Fruit fly (Drosophila melanogaster) whole organism, embryonic: ENCODE results near the gene CG8507.

Experiments used
- Bgb ChIP-seq: fragments of 200-800 bp; sonication (Bioruptor generic); IDR thresholded peaks from 2 replicates; pipeline ENCODE4 v1.3.6; 2022; ENCODE audit warnings: missing biosample characterization, missing genetic modification characterization; ENCODE audit not compliant: partially characterized antibody
- Blimp-1 ChIP-seq: fragments of 200-800 bp; sonication (Bioruptor generic); optimal IDR thresholded peaks from 3 replicates; lab custom pipeline; 2018; ENCODE audit warnings: missing biosample characterization, missing genetic modification characterization, mild to moderate bottlenecking, moderate library complexity, missing genetic modification reagents
- CG1024 ChIP-seq: fragments of 200-800 bp; sonication (Bioruptor generic); IDR thresholded peaks from 2 replicates; pipeline ENCODE4 v1.3.6; 2022; ENCODE audit warnings: missing biosample characterization, missing genetic modification characterization
- CG10979 ChIP-seq: fragments of 200-800 bp; sonication (Bioruptor generic); optimal IDR thresholded peaks from 2 replicates; lab custom pipeline; 2018; ENCODE audit warnings: missing biosample characterization, mild to moderate bottlenecking, missing genetic modification characterization, moderate library complexity
- CG11398 ChIP-seq: fragments of 200-800 bp; sonication (Bioruptor generic); optimal IDR thresholded peaks from 2 replicates; lab custom pipeline; 2016; ENCODE audit warnings: missing biosample characterization, missing genetic modification characterization
- CG11456 ChIP-seq: fragments of 200-800 bp; sonication (Bioruptor generic); IDR thresholded peaks from 3 replicates; pipeline ENCODE4 v1.3.6; 2022; ENCODE audit warnings: missing biosample characterization, missing genetic modification characterization
- CG12071 ChIP-seq: fragments of 200-800 bp; sonication (Bioruptor generic); optimal IDR thresholded peaks from 3 replicates; lab custom pipeline; 2018; ENCODE audit warnings: missing biosample characterization, mild to moderate bottlenecking, missing genetic modification characterization
- CG12942 ChIP-seq: fragments of 200-800 bp; sonication (Bioruptor generic); optimal IDR thresholded peaks from 3 replicates; lab custom pipeline; 2016; ENCODE audit warnings: missing biosample characterization, missing genetic modification characterization
- CG14965 ChIP-seq: fragments of 200-800 bp; sonication (Bioruptor generic); optimal IDR thresholded peaks from 2 replicates; lab custom pipeline; 2016; ENCODE audit warnings: missing biosample characterization, missing genetic modification characterization, borderline replicate concordance
- CG15011 ChIP-seq: fragments of 200-800 bp; sonication (Bioruptor generic); optimal IDR thresholded peaks from 3 replicates; lab custom pipeline; 2018; ENCODE audit warnings: missing biosample characterization, mild to moderate bottlenecking, missing genetic modification characterization
- CG15269 ChIP-seq: fragments of 200-800 bp; sonication (Bioruptor generic); optimal IDR thresholded peaks from 2 replicates; lab custom pipeline; 2018; ENCODE audit warnings: missing biosample characterization, mild to moderate bottlenecking, missing genetic modification characterization, moderate library complexity
- CG15514 ChIP-seq: fragments of 200-800 bp; sonication (Bioruptor generic); optimal IDR thresholded peaks from 3 replicates; lab custom pipeline; 2017; ENCODE audit warnings: missing biosample characterization, missing genetic modification characterization, mild to moderate bottlenecking, moderate library complexity, missing genetic modification reagents
- CG16779 ChIP-seq: fragments of 200-800 bp; sonication (Bioruptor generic); IDR thresholded peaks from 2 replicates; pipeline ENCODE4 v1.3.6; 2022; ENCODE audit warnings: missing biosample characterization, missing genetic modification characterization
- CG16813 ChIP-seq: fragments of 200-800 bp; sonication (Bioruptor generic); IDR thresholded peaks from 3 replicates; pipeline ENCODE4 v1.3.6; 2022; ENCODE audit warnings: missing biosample characterization, missing genetic modification characterization; ENCODE audit not compliant: partially characterized antibody
- CG17385 ChIP-seq: fragments of 200-800 bp; sonication (Bioruptor generic); optimal IDR thresholded peaks from 3 replicates; lab custom pipeline; 2018; ENCODE audit warnings: missing biosample characterization, mild to moderate bottlenecking, missing genetic modification characterization
- CG17612 ChIP-seq: fragments of 200-800 bp; sonication (Bioruptor generic); IDR thresholded peaks from 2 replicates; pipeline ENCODE4 v1.3.6; 2022; ENCODE audit warnings: missing biosample characterization, missing genetic modification characterization
- CG18619 ChIP-seq: fragments of 200-800 bp; sonication (Bioruptor generic); optimal IDR thresholded peaks from 3 replicates; lab custom pipeline; 2017; ENCODE audit warnings: missing biosample characterization, mild to moderate bottlenecking, missing genetic modification characterization
- CG2129 ChIP-seq: fragments of 200-800 bp; sonication (Bioruptor generic); IDR thresholded peaks from 2 replicates; pipeline ENCODE4 v1.3.6; 2022; ENCODE audit warnings: missing biosample characterization, missing genetic modification characterization; ENCODE audit not compliant: partially characterized antibody
- CG30431 ChIP-seq: fragments of 200-800 bp; sonication (Bioruptor generic); optimal IDR thresholded peaks from 2 replicates; lab custom pipeline; 2017; ENCODE audit warnings: missing biosample characterization, missing genetic modification characterization
- CG3995 ChIP-seq: fragments of 200-800 bp; sonication (Bioruptor generic); optimal IDR thresholded peaks from 3 replicates; lab custom pipeline; 2016; ENCODE audit warnings: missing biosample characterization, missing genetic modification characterization
- CG43689 ChIP-seq: fragments of 200-800 bp; sonication (Bioruptor generic); IDR thresholded peaks from 2 replicates; pipeline ENCODE4 v1.3.6; 2022; ENCODE audit warnings: missing biosample characterization, missing genetic modification characterization
- CG5245 ChIP-seq: fragments of 200-800 bp; sonication (Bioruptor generic); optimal IDR thresholded peaks from 3 replicates; lab custom pipeline; 2016; ENCODE audit warnings: missing biosample characterization, missing genetic modification characterization
- CG6175 ChIP-seq: fragments of 200-800 bp; sonication (Bioruptor generic); IDR thresholded peaks from 3 replicates; pipeline ENCODE4 v1.3.6; 2022; ENCODE audit warnings: missing biosample characterization, missing genetic modification characterization
- CG6272 ChIP-seq: fragments of 200-800 bp; sonication (Bioruptor generic); IDR thresholded peaks from 2 replicates; pipeline ENCODE4 v1.3.6; 2022; ENCODE audit warnings: missing biosample characterization, missing genetic modification characterization
- CG6689 ChIP-seq: fragments of 200-800 bp; sonication (Bioruptor generic); IDR thresholded peaks from 2 replicates; pipeline ENCODE4 v1.3.6; 2022; ENCODE audit warnings: missing biosample characterization, missing genetic modification characterization
- CG6791 ChIP-seq: fragments of 200-800 bp; sonication (Bioruptor generic); IDR thresholded peaks from 3 replicates; pipeline ENCODE4 v1.3.6; 2022; ENCODE audit warnings: missing biosample characterization, missing genetic modification characterization; ENCODE audit not compliant: partially characterized antibody
- CG9727 ChIP-seq: fragments of 200-800 bp; sonication (Bioruptor generic); optimal IDR thresholded peaks from 3 replicates; lab custom pipeline; 2017; ENCODE audit warnings: missing biosample characterization, mild to moderate bottlenecking, missing genetic modification characterization
- Eip74EF ChIP-seq, 2 experiments: fragments of 200-800 bp in 1 of 2; fragments of >200 bp in 1 of 2; sonication (Bioruptor generic) in 1 of 2; optimal IDR thresholded peaks; 2 replicates each; lab custom pipeline; 2017 to 2019; ENCODE audit warnings: missing biosample characterization in 2 of 2, missing genetic modification characterization in 2 of 2, mild to moderate bottlenecking in 1 of 2, moderate library complexity in 1 of 2
- Fer2 ChIP-seq: fragments of 200-800 bp; sonication (Bioruptor generic); optimal IDR thresholded peaks from 2 replicates; lab custom pipeline; 2018; ENCODE audit warnings: missing biosample characterization, mild to moderate bottlenecking, missing genetic modification characterization, moderate library complexity
- Hr51 ChIP-seq, 2 experiments: fragments of 200-800 bp; sonication (Bioruptor generic); optimal IDR thresholded peaks; 2 replicates in 1 of 2; 3 replicates in 1 of 2; lab custom pipeline; 2016 to 2018; ENCODE audit warnings: missing biosample characterization in 2 of 2, missing genetic modification characterization in 2 of 2, mild to moderate bottlenecking in 1 of 2, moderate library complexity in 1 of 2
- Hr78 ChIP-seq, 2 experiments: fragments of 200-800 bp in 1 of 2; fragments of >200 bp in 1 of 2; sonication (Bioruptor generic) in 1 of 2; optimal IDR thresholded peaks; 2 replicates each; lab custom pipeline; 2017 to 2019; ENCODE audit warnings: missing biosample characterization in 2 of 2, missing genetic modification characterization in 2 of 2, mild to moderate bottlenecking in 1 of 2, moderate library complexity in 1 of 2
- Hsf ChIP-seq: fragments of 200-800 bp; sonication (Bioruptor generic); optimal IDR thresholded peaks from 3 replicates; lab custom pipeline; 2016; ENCODE audit warnings: missing biosample characterization, missing genetic modification characterization
- Taf1 ChIP-seq: fragments of 200-800 bp; sonication (Bioruptor generic); IDR thresholded peaks from 2 replicates; pipeline ENCODE4 v1.3.6; 2022; ENCODE audit warnings: missing biosample characterization, missing genetic modification characterization
- ab ChIP-seq: fragments of 200-800 bp; sonication (Bioruptor generic); optimal IDR thresholded peaks from 2 replicates; lab custom pipeline; 2016; ENCODE audit warnings: missing biosample characterization, missing genetic modification characterization
- dimm ChIP-seq: fragments of 200-800 bp; sonication (Bioruptor generic); IDR thresholded peaks from 2 replicates; pipeline ENCODE4 v1.3.6; 2022; ENCODE audit warnings: missing biosample characterization, missing genetic modification characterization
- gsb ChIP-seq: fragments of 200-800 bp; sonication (Bioruptor generic); IDR thresholded peaks from 2 replicates; pipeline ENCODE4 v1.3.6; 2022; ENCODE audit warnings: missing biosample characterization, missing genetic modification characterization
- gt ChIP-seq: fragments of 200-800 bp; sonication (Bioruptor generic); IDR thresholded peaks from 2 replicates; pipeline ENCODE4 v1.3.6; 2022; ENCODE audit warnings: missing biosample characterization, missing genetic modification characterization
- ham ChIP-seq: fragments of 200-800 bp; sonication (Bioruptor generic); IDR thresholded peaks from 2 replicates; pipeline ENCODE4 v1.3.6; 2022; ENCODE audit warnings: missing biosample characterization, missing genetic modification characterization
- hth ChIP-seq: fragments of >200 bp; optimal IDR thresholded peaks from 2 replicates; lab custom pipeline; 2017; ENCODE audit warnings: inconsistent platforms
- lmd ChIP-seq: fragments of 200-800 bp; sonication (Bioruptor generic); IDR thresholded peaks from 2 replicates; pipeline ENCODE4 v1.3.6; 2022; ENCODE audit warnings: missing biosample characterization, missing genetic modification characterization
- p53 ChIP-seq: fragments of 200-800 bp; sonication (Bioruptor generic); optimal IDR thresholded peaks from 2 replicates; lab custom pipeline; 2016; ENCODE audit warnings: missing biosample characterization, missing genetic modification characterization
- pzg ChIP-seq: fragments of 200-800 bp; sonication (Bioruptor generic); optimal IDR thresholded peaks from 3 replicates; lab custom pipeline; 2018; ENCODE audit warnings: missing biosample characterization, mild to moderate bottlenecking, missing genetic modification characterization, moderate library complexity
- run ChIP-seq: fragments of 200-800 bp; sonication (Bioruptor generic); optimal IDR thresholded peaks from 3 replicates; lab custom pipeline; 2018; ENCODE audit warnings: missing biosample characterization, mild to moderate bottlenecking, missing genetic modification characterization
- sens-2 ChIP-seq: fragments of 200-800 bp; sonication (Bioruptor generic); IDR thresholded peaks from 2 replicates; pipeline ENCODE4 v1.3.6; 2022; ENCODE audit warnings: missing biosample characterization, missing genetic modification characterization
- sima ChIP-seq: fragments of 200-800 bp; sonication (Bioruptor generic); optimal IDR thresholded peaks from 2 replicates; lab custom pipeline; 2016; ENCODE audit warnings: missing biosample characterization, missing genetic modification characterization
- slbo ChIP-seq: fragments of 200-800 bp; sonication (Bioruptor generic); IDR thresholded peaks from 2 replicates; pipeline ENCODE4 v1.3.6; 2022; ENCODE audit warnings: missing biosample characterization, missing genetic modification characterization
- tap ChIP-seq: fragments of 200-800 bp; optimal IDR thresholded peaks from 3 replicates; lab custom pipeline; 2019; ENCODE audit warnings: missing biosample characterization, mild to moderate bottlenecking, missing genetic modification characterization, moderate library complexity
- tin ChIP-seq: fragments of 200-800 bp; sonication (Bioruptor generic); optimal IDR thresholded peaks from 3 replicates; lab custom pipeline; 2016; ENCODE audit warnings: missing biosample characterization, missing genetic modification characterization
- tup ChIP-seq: fragments of 200-800 bp; sonication (Bioruptor generic); optimal IDR thresholded peaks from 2 replicates; lab custom pipeline; 2016; ENCODE audit warnings: missing biosample characterization, mild to moderate bottlenecking, missing genetic modification characterization, moderate library complexity

CG8507 gene

DNA sequence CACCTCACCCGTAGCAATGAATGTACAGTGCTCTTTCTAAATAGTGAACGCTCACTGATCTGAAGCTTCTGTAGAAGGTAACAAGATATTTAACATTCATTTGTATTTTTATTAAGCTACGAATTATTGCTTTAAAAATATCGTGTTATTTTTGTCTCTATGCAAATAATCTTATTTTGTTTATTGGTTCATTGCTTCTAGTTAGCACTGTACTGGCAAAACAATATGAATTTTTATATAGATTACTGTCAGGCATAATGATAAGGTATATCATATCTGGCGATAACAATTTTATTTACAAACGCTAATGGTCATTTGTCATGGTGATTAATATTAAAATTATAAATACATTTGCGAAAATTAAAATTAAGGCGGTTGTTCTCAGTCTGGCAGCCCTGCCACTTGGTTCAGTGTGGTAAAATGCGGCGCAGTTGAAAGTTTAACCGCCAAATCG is 19.7 kb upstream of the CG8507 start, which contains the start of gene CG9471 (continued):
- peak; percentile 90 for TF ChIP-seq CG16779 (GFP tag; lab: Robert Waterston, UW)
- TF ChIP-seq p53 (GFP tag; lab: Kevin White, UChicago) = peak; percentile 3
- peak; percentile 35 for TF ChIP-seq CG11398 (GFP tag; lab: Kevin White, UChicago)
- peak; percentile 77 for TF ChIP-seq CG5245
- TF ChIP-seq ab (GFP tag; lab: Kevin White, UChicago) = peak; percentile 43
- peak; percentile 86 for TF ChIP-seq CG43689
- peak; percentile 95 for TF ChIP-seq CG15269 (tag; lab: Kevin White, UChicago)
- TF ChIP-seq CG12071 = peak; percentile 88
- TF ChIP-seq Eip74EF (GFP tag; optimal IDR thresholded peaks at IDR 0.05; lab: Kevin White, UChicago) = peak in 1 of 2 experiments; percentile 90
- peak; percentile 75 to 92 for TF ChIP-seq Hr51 (GFP tag; optimal IDR thresholded peaks at IDR 0.05; lab: Kevin White, UChicago)
- TF ChIP-seq sens-2 (GFP tag; lab: Robert Waterston, UW) = peak; percentile 85
- TF ChIP-seq CG3995 = peak; percentile 69
- TF ChIP-seq Fer2 = peak; percentile 85
- TF ChIP-seq pzg (GFP tag; lab: Kevin White, UChicago) = peak; percentile 54
- peak; percentile 87 for TF ChIP-seq CG15514 (GFP tag; lab: Kevin White, UChicago)
- no peak for TF ChIP-seq hth (lab: Kevin White, UChicago)
- TF ChIP-seq CG16813 (GFP tag; lab: Robert Waterston, UW) = 0 out of 3 replicates have a peak, but pooled peaks have one; percentile 24
- peak; percentile 56; the same call in 1 of the 2 replicates for TF ChIP-seq CG1024
- TF ChIP-seq ham (GFP tag; lab: Robert Waterston, UW) = peak; percentile 71; the same call in 1 of the 2 replicates
- TF ChIP-seq CG18619 (GFP tag; lab: Kevin White, UChicago) = peak; percentile 84
- peak; percentile 92 for TF ChIP-seq tap (tag; lab: Kevin White, UChicago)
- peak; percentile 87 for TF ChIP-seq CG6272 (GFP tag; lab: Robert Waterston, UW)
- peak; percentile 88 for TF ChIP-seq CG11456 (GFP tag; lab: Robert Waterston, UW)
- peak; percentile 68; the same call in 1 of the 2 replicates for TF ChIP-seq dimm (GFP tag; lab: Robert Waterston, UW)
- TF ChIP-seq CG17612 (GFP tag; lab: Robert Waterston, UW) = peak; percentile 78
- no peak for TF ChIP-seq CG2129
- TF ChIP-seq Taf1 (GFP tag; lab: Robert Waterston, UW) = peak; percentile 88
- peak; percentile 89 for TF ChIP-seq Blimp-1
- TF ChIP-seq tin (GFP tag; lab: Kevin White, UChicago) = peak; percentile 88
- peak; percentile 92 for TF ChIP-seq lmd
- peak; percentile 72 for TF ChIP-seq CG30431 (GFP tag; lab: Kevin White, UChicago)
- peak; percentile 92 for TF ChIP-seq CG9727 (GFP tag; lab: Kevin White, UChicago)
- peak; percentile 94 for TF ChIP-seq Hsf (GFP tag; lab: Kevin White, UChicago)
- peak; percentile 80 for TF ChIP-seq gsb (GFP tag; lab: Robert Waterston, UW)
- TF ChIP-seq CG10979 = peak; percentile 86
- TF ChIP-seq CG6689 (GFP tag; lab: Robert Waterston, UW) = peak; percentile 94
- TF ChIP-seq CG6175 (GFP tag; lab: Robert Waterston, UW) = peak; percentile 67; the same call in 1 of the 3 replicates
- TF ChIP-seq gt (GFP tag; lab: Robert Waterston, UW) = peak; percentile 47
- TF ChIP-seq Hr78 (GFP tag; optimal IDR thresholded peaks at IDR 0.05; lab: Kevin White, UChicago) = peak in 1 of 2 experiments; percentile 73
- peak; percentile 96 for TF ChIP-seq slbo
- TF ChIP-seq CG14965 (GFP tag; lab: Kevin White, UChicago) = no peak
- no peak for TF ChIP-seq CG6791 (GFP tag; lab: Robert Waterston, UW)
- peak; percentile 7 for TF ChIP-seq sima (GFP tag; lab: Kevin White, UChicago)
- TF ChIP-seq CG12942 = peak; percentile 88
- TF ChIP-seq Bgb = peak; percentile 15; the same call in 1 of the 2 replicates
- TF ChIP-seq run (tag; lab: Kevin White, UChicago) = peak; percentile 75
- TF ChIP-seq CG15011 (GFP tag; lab: Kevin White, UChicago) = peak; percentile 86
- TF ChIP-seq CG17385 (GFP tag; lab: Kevin White, UChicago) = peak; percentile 91
- TF ChIP-seq tup = peak; percentile 77
